Fruit fly (Drosophila melanogaster) whole organism, adult: ENCODE results near the gene CG7246.
A peak's percentile ranks its signal among the peaks of the same experiment; 100 is the strongest.

ENCODE experiments used
- CG11617 ChIP-seq: fragments of 200-800 bp; sonication (Bioruptor generic); optimal IDR thresholded peaks from 2 replicates; lab custom pipeline; 2017; ENCODE audit warnings: mild to moderate bottlenecking, missing biosample characterization, missing genetic modification reagents, missing genetic modification characterization
- CG12768 ChIP-seq: fragments of 200-800 bp; sonication (Bioruptor generic); optimal IDR thresholded peaks from 2 replicates; lab custom pipeline; 2017; ENCODE audit warnings: missing biosample characterization, missing genetic modification characterization, mild to moderate bottlenecking, moderate library complexity, missing genetic modification reagents
- CG14711 ChIP-seq: fragments of 200-800 bp; sonication (Bioruptor generic); optimal IDR thresholded peaks from 2 replicates; lab custom pipeline; 2018; ENCODE audit warnings: missing biosample characterization, mild to moderate bottlenecking, missing genetic modification characterization, moderate library complexity
- CG1620 ChIP-seq: fragments of 200-800 bp; sonication (Bioruptor generic); optimal IDR thresholded peaks from 2 replicates; lab custom pipeline; 2016; ENCODE audit warnings: missing biosample characterization, missing genetic modification characterization
- CG33017 ChIP-seq: fragments of 200-800 bp; sonication (Bioruptor generic); optimal IDR thresholded peaks from 2 replicates; lab custom pipeline; 2018; ENCODE audit warnings: missing biosample characterization, mild to moderate bottlenecking, missing genetic modification characterization, moderate library complexity
- CG5204 ChIP-seq: fragments of 200-800 bp; sonication (Bioruptor generic); optimal IDR thresholded peaks from 2 replicates; lab custom pipeline; 2016; ENCODE audit warnings: missing biosample characterization, missing genetic modification characterization
- CG7045 ChIP-seq: fragments of 200-800 bp; sonication (Bioruptor generic); optimal IDR thresholded peaks from 2 replicates; lab custom pipeline; 2017; ENCODE audit warnings: missing biosample characterization, mild to moderate bottlenecking, missing genetic modification characterization
- CG7101 ChIP-seq: fragments of 200-800 bp; sonication (Bioruptor generic); optimal IDR thresholded peaks from 2 replicates; lab custom pipeline; 2018; ENCODE audit warnings: missing biosample characterization, mild to moderate bottlenecking, missing genetic modification characterization, moderate library complexity
- Clk ChIP-seq: fragments of 200-800 bp; sonication (Bioruptor generic); optimal IDR thresholded peaks from 2 replicates; lab custom pipeline; 2017; ENCODE audit warnings: missing biosample characterization, missing genetic modification characterization
- Crg-1 ChIP-seq: fragments of 200-800 bp; sonication (Bioruptor generic); optimal IDR thresholded peaks from 2 replicates; lab custom pipeline; 2016; ENCODE audit warnings: missing biosample characterization, missing genetic modification characterization
- Hr96 ChIP-seq: fragments of 200-800 bp; sonication (Bioruptor generic); optimal IDR thresholded peaks from 2 replicates; lab custom pipeline; 2016; ENCODE audit warnings: missing biosample characterization, missing genetic modification characterization
- Mnt ChIP-seq: fragments of 200-800 bp; sonication (Bioruptor generic); optimal IDR thresholded peaks from 2 replicates; lab custom pipeline; 2016; ENCODE audit warnings: missing biosample characterization, mild to moderate bottlenecking, missing genetic modification characterization
- bab1 ChIP-seq: fragments of 200-800 bp; sonication (Bioruptor generic); optimal IDR thresholded peaks from 3 replicates; lab custom pipeline; 2019; ENCODE audit warnings: missing biosample characterization, mild to moderate bottlenecking, missing genetic modification characterization, moderate library complexity
- cic ChIP-seq: fragments of 200-800 bp; sonication (Bioruptor generic); optimal IDR thresholded peaks from 2 replicates; lab custom pipeline; 2017; ENCODE audit warnings: missing biosample characterization, mild to moderate bottlenecking, missing genetic modification characterization, moderate library complexity
- cnc ChIP-seq, 2 experiments: fragments of >200 bp; optimal IDR thresholded peaks; 2 replicates each; lab custom pipeline; 2017
- kay ChIP-seq: fragments of 200-800 bp; sonication (Bioruptor generic); peaks from one replicate; lab custom pipeline; 2016; ENCODE audit warnings: missing biosample characterization, missing genetic modification characterization, borderline replicate concordance
- ovo ChIP-seq: fragments of 200-800 bp; sonication (Bioruptor generic); optimal IDR thresholded peaks from 2 replicates; lab custom pipeline; 2016; ENCODE audit warnings: missing biosample characterization, missing genetic modification characterization
- pad ChIP-seq: fragments of 200-800 bp; sonication (Bioruptor generic); optimal IDR thresholded peaks from 3 replicates; lab custom pipeline; 2017; ENCODE audit warnings: missing biosample characterization, missing genetic modification characterization, mild to moderate bottlenecking, moderate library complexity, missing genetic modification reagents
- tj ChIP-seq: fragments of 200-800 bp; sonication (Bioruptor generic); optimal IDR thresholded peaks from 3 replicates; lab custom pipeline; 2017; ENCODE audit warnings: missing biosample characterization, mild to moderate bottlenecking, missing genetic modification characterization, moderate library complexity
- toe ChIP-seq: fragments of 200-800 bp; sonication (Bioruptor generic); optimal IDR thresholded peaks from 2 replicates; lab custom pipeline; 2016; ENCODE audit warnings: missing biosample characterization, missing genetic modification characterization

The CG7246 gene

dm6 chrX:9043711-9044505 is 36.9 kb downstream of the CG7246 start:
- TF ChIP-seq CG7045: no peak

DNA sequence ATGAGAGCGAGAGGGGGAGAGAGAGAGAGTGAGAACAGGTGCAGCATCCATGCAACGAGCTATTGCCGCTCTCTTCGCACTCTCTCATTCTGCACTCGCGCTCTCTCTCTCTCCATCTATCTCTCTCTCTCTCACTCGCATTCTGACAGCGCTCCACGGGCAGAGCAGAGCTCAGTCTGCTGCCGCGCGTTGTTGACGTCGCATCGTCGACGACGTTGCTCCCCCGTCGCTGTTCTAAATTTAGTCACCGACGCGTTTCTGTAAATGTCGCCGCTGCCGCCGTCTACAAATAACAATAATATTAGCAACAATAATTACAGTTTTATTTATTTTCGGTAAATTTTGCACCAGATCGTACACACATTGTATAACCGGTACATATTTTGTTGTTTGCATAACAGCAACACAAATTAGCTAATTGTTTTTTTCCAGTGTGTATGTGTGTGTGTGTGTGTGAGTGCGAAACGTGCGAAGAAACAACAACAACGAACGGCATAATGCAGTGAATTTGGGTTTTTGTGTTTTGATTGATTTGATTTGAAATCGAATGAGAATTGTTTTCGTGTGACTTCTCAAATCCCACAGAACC is 38.3 kb downstream of the CG7246 start:
- TF ChIP-seq Mnt (GFP tag; lab: Kevin White, UChicago) (peak; percentile 35), cic (GFP tag; lab: Kevin White, UChicago) (no peak), Clk (GFP tag; lab: Kevin White, UChicago) (no peak), Crg-1 (GFP tag; lab: Kevin White, UChicago) (no peak), CG5204 (no peak), CG11617 (GFP tag; lab: Kevin White, UChicago) (no peak), kay (GFP tag; lab: Kevin White, UChicago) (no peak), toe (GFP tag; lab: Kevin White, UChicago) (no peak), cnc (optimal IDR thresholded peaks at IDR 0.05; lab: Kevin White, UChicago) (no peak), CG7101 (peak; percentile 4), ovo (GFP tag; lab: Kevin White, UChicago) (no peak), CG33017 (tag; lab: Kevin White, UChicago) (no peak), Hr96 (peak; percentile 48), CG1620 (no peak), bab1 (GFP tag; lab: Kevin White, UChicago) (peak; percentile 32), pad (GFP tag; lab: Kevin White, UChicago) (peak; percentile 56), CG14711 (tag; lab: Kevin White, UChicago) (no peak), tj (GFP tag; lab: Kevin White, UChicago) (no peak), CG12768 (GFP tag; lab: Kevin White, UChicago) (peak; percentile 25), CG7045 (no peak)

- TF ChIP-seq pad (GFP tag; lab: Kevin White, UChicago): peak; percentile 80
- peak; percentile 69 for TF ChIP-seq ovo (GFP tag; lab: Kevin White, UChicago)
- peak; percentile 15 for TF ChIP-seq CG5204
- no peak for TF ChIP-seq CG33017 (tag; lab: Kevin White, UChicago)
Observed at dm6 chrX:9041789-9042456, 38.9 kb downstream of the CG7246 start.

- TF ChIP-seq pad (GFP tag; lab: Kevin White, UChicago) (no peak), CG7045 (no peak), bab1 (GFP tag; lab: Kevin White, UChicago) (peak; percentile 23)
Observed at dm6 chrX:9040855-9041254, 40.0 kb downstream of the CG7246 start.

DNA sequence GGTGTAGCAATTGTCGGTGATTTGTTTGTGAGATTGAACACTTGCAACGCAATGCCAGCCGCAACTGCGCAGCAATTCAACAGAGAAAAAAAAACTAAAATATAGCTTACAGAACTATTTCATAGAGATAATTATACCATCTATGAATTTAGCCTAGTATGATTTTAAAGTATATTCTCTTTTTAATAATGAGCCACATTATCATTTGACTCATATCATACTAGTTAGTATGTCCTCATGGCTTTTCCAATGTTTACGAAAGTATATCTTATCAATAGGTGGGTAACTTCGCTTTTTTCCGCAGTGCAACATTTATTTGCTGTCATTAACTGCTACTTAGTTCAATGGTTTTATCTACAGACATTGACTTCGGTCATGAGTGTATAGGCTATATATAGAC is 42.1 kb downstream of the CG7246 start:
- TF ChIP-seq CG5204: no peak
- TF ChIP-seq Crg-1 (GFP tag; lab: Kevin White, UChicago): no peak
- no peak for TF ChIP-seq toe (GFP tag; lab: Kevin White, UChicago)
- TF ChIP-seq CG14711 (tag; lab: Kevin White, UChicago): no peak
- TF ChIP-seq cnc (optimal IDR thresholded peaks at IDR 0.05; lab: Kevin White, UChicago): no peak
- no peak for TF ChIP-seq Hr96

DNA sequence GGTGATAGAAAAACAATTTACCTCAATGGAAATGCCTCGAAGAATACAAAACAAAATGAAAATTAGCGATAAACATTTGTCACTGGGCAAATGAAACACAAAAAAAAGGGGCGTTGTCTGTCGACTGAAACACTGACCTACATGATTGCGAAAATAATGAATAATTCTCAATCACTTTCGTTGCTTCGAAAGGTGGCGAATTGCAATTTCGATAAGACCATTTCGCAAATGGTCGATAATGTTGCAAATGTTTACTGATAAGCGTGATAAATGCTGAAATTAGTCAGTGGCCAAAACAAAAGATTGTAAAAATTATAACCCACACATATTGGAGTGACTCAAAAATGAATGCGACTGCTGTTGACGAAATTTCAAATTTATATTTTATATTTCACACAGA is 44.7 kb downstream of the CG7246 start:
- TF ChIP-seq Crg-1 (GFP tag; lab: Kevin White, UChicago) (no peak), Clk (GFP tag; lab: Kevin White, UChicago) (no peak), CG5204 (no peak), Hr96 (no peak), CG11617 (GFP tag; lab: Kevin White, UChicago) (no peak), ovo (GFP tag; lab: Kevin White, UChicago) (no peak), toe (GFP tag; lab: Kevin White, UChicago) (no peak), CG1620 (no peak), Mnt (GFP tag; lab: Kevin White, UChicago) (no peak), cic (GFP tag; lab: Kevin White, UChicago) (no peak), bab1 (GFP tag; lab: Kevin White, UChicago) (no peak), kay (GFP tag; lab: Kevin White, UChicago) (no peak), pad (GFP tag; lab: Kevin White, UChicago) (no peak), CG12768 (GFP tag; lab: Kevin White, UChicago) (no peak), CG33017 (tag; lab: Kevin White, UChicago) (no peak), CG14711 (tag; lab: Kevin White, UChicago) (no peak), CG7101 (no peak)
